Worm (Caenorhabditis elegans): ENCODE results near the gene Y75B12B.13.

ce11 chrV:15225650-15226049 is 31.8 kb upstream of the Y75B12B.13 start, which contains the start of gene srw-14:
- no peak for TF ChIP-seq unc-62 (GFP tag; optimal IDR thresholded peaks at IDR 0.05)
- TF ChIP-seq lin-35 (GFP tag; optimal IDR thresholded peaks at IDR 0.05) = no peak
- TF ChIP-seq aptf-2 (GFP tag; conservative IDR thresholded peaks at IDR 0.05) = no peak
- no peak for TF ChIP-seq pha-4 (tag; optimal IDR thresholded peaks at IDR 0.05)
- no peak for TF ChIP-seq lir-1 (GFP tag; conservative IDR thresholded peaks at IDR 0.05)
- no peak for TF ChIP-seq tbx-9 (tag; optimal IDR thresholded peaks at IDR 0.05; ENCODE audit: borderline replicate concordance)
- no peak for TF ChIP-seq madf-6 (GFP tag; IDR thresholded peaks at IDR 0.05)
- TF ChIP-seq zfh-2 (GFP tag; conservative IDR thresholded peaks at IDR 0.05) = no peak
- no peak for TF ChIP-seq sea-2 (GFP tag; IDR thresholded peaks at IDR 0.05)
- TF ChIP-seq him-1 (tag; optimal IDR thresholded peaks at IDR 0.05) = no peak
- no peak for TF ChIP-seq snpc-4 (GFP tag; optimal IDR thresholded peaks at IDR 0.05)
- no peak for TF ChIP-seq snpc-4 (tag; optimal IDR thresholded peaks at IDR 0.05)
- no peak for TF ChIP-seq ama-1 (optimal IDR thresholded peaks at IDR 0.05)
- no peak for TF ChIP-seq ama-1 (GFP tag; optimal IDR thresholded peaks at IDR 0.05)
